Worm (Caenorhabditis elegans) whole organism, L2 larva: ENCODE measurements around the gene nmad-1.

Source experiments
- C34F6.9 ChIP-seq: fragments of 150-350 bp; optimal IDR thresholded peaks from 2 replicates; lab custom pipeline; 2014; ENCODE audit warnings: missing biosample characterization, missing genetic modification characterization
- F13H6.1 ChIP-seq: sonication (generic microtip); optimal IDR thresholded peaks from 2 replicates; lab custom pipeline; 2016; ENCODE audit warnings: missing genetic modification characterization, missing compliant biosample characterization
- Y55F3AM.14 ChIP-seq: fragments of 200-800 bp; sonication (Bioruptor generic); optimal IDR thresholded peaks from 2 replicates; lab custom pipeline; 2018; ENCODE audit warnings: mild to moderate bottlenecking, missing genetic modification characterization, missing compliant biosample characterization
- ZK546.5 ChIP-seq: sonication (generic microtip); optimal IDR thresholded peaks from 2 replicates; lab custom pipeline; 2017; ENCODE audit warnings: missing biosample characterization, missing genetic modification characterization
- alr-1 ChIP-seq: fragments of 150-350 bp; optimal IDR thresholded peaks from 2 replicates; lab custom pipeline; 2014; ENCODE audit warnings: missing biosample characterization, missing genetic modification characterization
- ama-1 ChIP-seq: fragments of 150-350 bp; optimal IDR thresholded peaks from 2 replicates; lab custom pipeline; 2018; ENCODE audit warnings: inconsistent platforms
- blmp-1 ChIP-seq: sonication (generic microtip); optimal IDR thresholded peaks from 2 replicates; lab custom pipeline; 2017; ENCODE audit warnings: missing genetic modification characterization, mild to moderate bottlenecking, missing compliant biosample characterization, antibody characterized with exemption, moderate library complexity; ENCODE audit not compliant: insufficient read depth
- ceh-16 ChIP-seq: fragments of 150-350 bp; optimal IDR thresholded peaks from 2 replicates; lab custom pipeline; 2014; ENCODE audit warnings: missing biosample characterization, missing genetic modification characterization
- crh-2 ChIP-seq: sonication (generic microtip); optimal IDR thresholded peaks from 2 replicates; lab custom pipeline; 2017; ENCODE audit warnings: missing biosample characterization, missing genetic modification characterization
- dmd-4 ChIP-seq: sonication (generic microtip); optimal IDR thresholded peaks from 2 replicates; lab custom pipeline; 2017; ENCODE audit warnings: missing biosample characterization, missing genetic modification characterization
- egl-27 ChIP-seq: sonication (generic microtip); optimal IDR thresholded peaks from 3 replicates; lab custom pipeline; 2017; ENCODE audit warnings: missing biosample characterization, missing genetic modification reagents, missing genetic modification characterization
- elt-1 ChIP-seq: fragments of 150-350 bp; optimal IDR thresholded peaks from 2 replicates; lab custom pipeline; 2014; ENCODE audit warnings: missing biosample characterization, missing genetic modification characterization
- elt-3 ChIP-seq: sonication (generic microtip); optimal IDR thresholded peaks from 2 replicates; lab custom pipeline; 2017; ENCODE audit warnings: missing biosample characterization, missing genetic modification characterization
- fos-1 ChIP-seq: fragments of 150-350 bp; optimal IDR thresholded peaks from 2 replicates; lab custom pipeline; 2014; ENCODE audit warnings: missing biosample characterization, missing genetic modification characterization
- gmeb-1 ChIP-seq: fragments of 150-350 bp; optimal IDR thresholded peaks from 2 replicates; lab custom pipeline; 2014; ENCODE audit warnings: missing biosample characterization, missing genetic modification characterization
- lin-11 ChIP-seq: fragments of 150-350 bp; sonication (generic microtip); optimal IDR thresholded peaks from 2 replicates; lab custom pipeline; 2014; ENCODE audit warnings: missing biosample characterization, missing genetic modification characterization, inconsistent platforms, mixed read lengths
- lin-13 ChIP-seq: fragments of 150-350 bp; optimal IDR thresholded peaks from 2 replicates; lab custom pipeline; 2014; ENCODE audit warnings: missing biosample characterization, missing genetic modification reagents, missing genetic modification characterization
- mab-5 ChIP-seq: fragments of 150-350 bp; optimal IDR thresholded peaks from 2 replicates; lab custom pipeline; 2014; ENCODE audit warnings: missing biosample characterization, missing genetic modification characterization
- nhr-10 ChIP-seq: sonication (generic microtip); optimal IDR thresholded peaks from 2 replicates; lab custom pipeline; 2017; ENCODE audit warnings: missing biosample characterization, missing genetic modification characterization
- nhr-11 ChIP-seq: fragments of 150-350 bp; optimal IDR thresholded peaks from 2 replicates; lab custom pipeline; 2014; ENCODE audit warnings: missing biosample characterization, missing genetic modification characterization
- nhr-129 ChIP-seq: fragments of 150-350 bp; optimal IDR thresholded peaks from 2 replicates; lab custom pipeline; 2014; ENCODE audit warnings: missing biosample characterization, missing genetic modification characterization
- nhr-25 ChIP-seq: fragments of 150-350 bp; sonication (generic microtip); optimal IDR thresholded peaks from 3 replicates; lab custom pipeline; 2014; ENCODE audit warnings: missing biosample characterization, missing genetic modification characterization
- nhr-77 ChIP-seq: fragments of 150-350 bp; optimal IDR thresholded peaks from 2 replicates; lab custom pipeline; 2014; ENCODE audit warnings: missing biosample characterization, missing genetic modification characterization
- peb-1 ChIP-seq: fragments of 150-350 bp; optimal IDR thresholded peaks from 2 replicates; lab custom pipeline; 2014; ENCODE audit warnings: missing biosample characterization, missing genetic modification characterization
- sem-4 ChIP-seq: fragments of 150-350 bp; optimal IDR thresholded peaks from 2 replicates; lab custom pipeline; 2014; ENCODE audit warnings: missing biosample characterization, missing genetic modification reagents, missing genetic modification characterization
- skn-1 ChIP-seq: sonication (generic microtip); optimal IDR thresholded peaks from 2 replicates; lab custom pipeline; 2017; ENCODE audit warnings: missing biosample characterization, missing genetic modification characterization
- sma-3 ChIP-seq: sonication (generic microtip); optimal IDR thresholded peaks from 2 replicates; lab custom pipeline; 2016; ENCODE audit warnings: missing genetic modification reagents, missing genetic modification characterization, missing compliant biosample characterization
- sma-9 ChIP-seq, 2 experiments: fragments of 150-350 bp in 1 of 2; sonication (generic microtip) in 1 of 2; optimal IDR thresholded peaks; 2 replicates each; lab custom pipeline; 2014 to 2016; ENCODE audit warnings: missing genetic modification characterization in 2 of 2, mild to moderate bottlenecking in 1 of 2, missing biosample characterization in 1 of 2, missing compliant biosample characterization in 1 of 2, missing genetic modification reagents in 1 of 2, moderate library complexity in 1 of 2
- unc-39 ChIP-seq: fragments of 150-350 bp; optimal IDR thresholded peaks from 2 replicates; lab custom pipeline; 2014; ENCODE audit warnings: missing biosample characterization, missing genetic modification characterization
- unc-55 ChIP-seq: fragments of 150-350 bp; sonication (generic microtip); optimal IDR thresholded peaks from 3 replicates; lab custom pipeline; 2014; ENCODE audit warnings: missing biosample characterization, missing genetic modification reagents, missing genetic modification characterization
- zag-1 ChIP-seq: fragments of 150-350 bp; optimal IDR thresholded peaks from 2 replicates; lab custom pipeline; 2014; ENCODE audit warnings: missing biosample characterization, missing genetic modification characterization
- ztf-11 ChIP-seq: sonication (generic microtip); optimal IDR thresholded peaks from 2 replicates; lab custom pipeline; 2017; ENCODE audit warnings: missing biosample characterization, missing genetic modification characterization
- ztf-4 ChIP-seq: fragments of 150-350 bp; optimal IDR thresholded peaks from 2 replicates; lab custom pipeline; 2014; ENCODE audit warnings: missing biosample characterization, missing genetic modification characterization

Gene nmad-1

DNA sequence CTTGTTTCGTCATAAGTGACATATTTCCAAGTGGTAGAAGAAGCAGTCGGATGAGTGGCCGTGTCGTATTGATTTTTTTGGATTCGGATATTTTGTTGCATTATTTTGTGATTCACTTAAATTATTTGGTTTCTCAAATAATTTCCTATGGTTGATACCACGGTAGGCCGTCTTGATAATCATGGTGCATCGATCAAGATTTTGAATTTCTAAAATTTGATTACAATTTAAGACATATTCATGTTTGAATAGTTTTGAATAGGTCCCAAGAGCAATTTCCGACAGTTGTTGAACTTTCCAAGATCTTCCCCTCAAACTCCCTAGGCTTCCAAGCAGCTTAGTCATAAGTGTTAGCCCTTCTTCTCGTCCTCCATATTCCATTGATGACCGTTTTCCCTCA is 32.8 kb downstream of the nmad-1 start, which contains the start of gene D1044.4:
D1044.4 (minus strand) TSS at position 101 of the 400 bp plus-strand sequence.
- TF ChIP-seq crh-2 (tag; lab: Kevin White, UChicago): no peak
- TF ChIP-seq nhr-10: no peak
- no peak for TF ChIP-seq sma-3 (GFP tag; lab: Kevin White, UChicago)

DNA sequence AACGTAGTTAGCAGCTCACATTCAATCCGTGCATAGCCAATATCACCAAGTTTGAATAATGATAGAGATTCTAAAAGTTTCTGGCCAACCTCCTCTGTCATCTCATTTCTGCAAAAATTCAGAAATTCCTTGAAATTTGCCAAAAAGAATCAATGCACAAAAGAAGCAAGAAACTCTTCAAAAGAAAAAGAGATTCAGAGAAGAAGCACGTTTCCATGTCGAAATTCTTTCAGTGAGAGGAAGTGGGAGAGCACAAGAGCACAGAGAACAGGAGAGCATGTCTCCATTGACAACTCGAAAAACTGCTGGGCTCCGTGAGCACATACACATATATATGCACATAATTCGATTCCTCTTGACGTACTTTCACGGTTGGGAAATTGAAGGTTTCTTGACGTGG is 37.3 kb downstream of the nmad-1 start, which contains the start of gene nekl-4:
nekl-4 (minus strand) TSS at position 101 of the 400 bp plus-strand sequence.
- TF ChIP-seq F13H6.1 (tag; lab: Kevin White, UChicago) (no peak), sma-9 (GFP tag; optimal IDR thresholded peaks at IDR 0.05; lab: Kevin White, UChicago) (no peak), sma-9 (tag; optimal IDR thresholded peaks at IDR 0.05; lab: Kevin White, UChicago) (no peak), lin-13 (GFP tag; lab: Kevin White, UChicago) (no peak), mab-5 (tag; lab: Kevin White, UChicago) (no peak), elt-1 (tag; lab: Kevin White, UChicago) (no peak), alr-1 (no peak), blmp-1 (tag; lab: Kevin White, UChicago) (no peak), nhr-77 (tag; lab: Kevin White, UChicago) (no peak), dmd-4 (tag; lab: Kevin White, UChicago) (no peak), ZK546.5 (tag; lab: Kevin White, UChicago) (no peak), skn-1 (no peak), Y55F3AM.14 (no peak), lin-11 (tag; lab: Kevin White, UChicago) (no peak), egl-27 (no peak), nhr-11 (no peak), peb-1 (no peak), sem-4 (no peak), ceh-16 (no peak), fos-1 (no peak), ztf-11 (tag; lab: Kevin White, UChicago) (no peak)

DNA sequence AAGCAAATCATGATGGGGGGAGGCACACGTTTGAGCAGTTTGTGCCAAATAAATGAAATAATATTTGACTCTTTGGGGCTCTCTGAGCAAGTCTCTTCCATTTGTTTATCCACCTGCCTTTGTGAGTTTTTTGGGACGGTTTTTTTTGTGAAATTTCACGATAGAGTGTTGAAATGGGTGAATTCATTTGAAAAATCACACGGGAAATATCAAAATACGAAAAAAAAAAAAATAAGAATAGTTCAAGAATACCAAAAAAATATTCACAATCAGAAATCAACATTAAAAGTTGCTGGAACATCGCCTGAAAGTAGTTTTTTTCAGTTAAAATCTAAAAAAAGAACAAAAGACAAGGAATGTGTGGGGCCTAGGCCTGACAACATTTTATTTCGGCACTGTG is 42.2 kb downstream of the nmad-1 start, which contains the start of gene pqn-25:
pqn-25 (minus strand) TSS at position 101 of the 400 bp plus-strand sequence.
- no peak for TF ChIP-seq nhr-77 (tag; lab: Kevin White, UChicago)
- no peak for TF ChIP-seq egl-27
- TF ChIP-seq ceh-16: no peak

DNA sequence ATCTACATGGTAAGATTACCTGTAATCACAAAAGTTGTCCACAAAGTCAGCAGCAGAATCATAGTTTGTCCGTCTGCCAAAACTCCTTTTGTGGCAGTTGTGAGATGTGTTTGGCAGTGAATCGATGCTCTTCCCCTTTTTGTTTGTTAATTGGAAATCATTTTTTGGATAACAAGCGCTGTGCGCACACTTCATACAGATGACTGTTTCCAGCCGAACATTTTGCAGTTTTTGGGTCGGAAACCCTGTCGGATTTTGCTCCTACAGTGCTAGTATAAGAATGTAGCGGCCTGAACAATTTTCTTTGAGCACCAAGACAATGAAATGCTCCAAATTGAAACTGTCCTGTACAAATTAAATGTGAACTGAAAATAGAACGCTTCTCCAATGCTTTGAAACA is 46.1 kb downstream of the nmad-1 start, which contains the start of gene D1044.7:
D1044.7 (minus strand) TSS at position 101 of the 400 bp plus-strand sequence.
- TF ChIP-seq ceh-16 (no peak), ztf-11 (tag; lab: Kevin White, UChicago) (no peak), C34F6.9 (tag; lab: Kevin White, UChicago) (no peak), unc-39 (tag; lab: Kevin White, UChicago) (no peak), sma-3 (GFP tag; lab: Kevin White, UChicago) (no peak), dmd-4 (tag; lab: Kevin White, UChicago) (no peak), zag-1 (tag; lab: Kevin White, UChicago) (no peak), ama-1 (no peak)
- TF ChIP-seq, all 48 proteins: peak for 0

DNA sequence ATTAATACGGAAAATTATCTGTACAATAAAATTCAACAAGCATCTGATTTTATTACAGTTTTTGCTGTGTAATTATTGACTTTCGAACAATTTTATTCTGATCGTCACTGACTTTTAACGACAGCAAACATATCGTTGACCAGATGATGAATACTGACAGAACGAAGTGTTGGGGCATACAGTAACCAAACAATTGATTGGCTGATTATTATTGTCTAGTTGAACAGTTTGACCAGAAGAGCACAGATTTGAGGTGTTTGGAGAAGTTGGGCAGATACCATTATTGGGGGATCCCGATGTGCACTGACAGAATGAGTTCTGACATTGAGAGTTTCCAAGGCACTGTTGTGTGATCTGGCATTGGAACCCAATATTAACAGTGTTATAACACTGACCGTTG is 47.8 kb downstream of the nmad-1 start:
- TF ChIP-seq sem-4 (no peak), crh-2 (tag; lab: Kevin White, UChicago) (no peak), nhr-25 (no peak), ceh-16 (no peak), mab-5 (tag; lab: Kevin White, UChicago) (no peak), gmeb-1 (tag; lab: Kevin White, UChicago) (no peak), nhr-129 (tag; lab: Kevin White, UChicago) (no peak), ama-1 (no peak), sma-3 (GFP tag; lab: Kevin White, UChicago) (no peak), unc-55 (no peak), nhr-10 (no peak), blmp-1 (tag; lab: Kevin White, UChicago) (no peak), elt-3 (tag; lab: Kevin White, UChicago) (no peak), zag-1 (tag; lab: Kevin White, UChicago) (no peak), ztf-4 (tag; lab: Kevin White, UChicago) (no peak)
